Fruit fly (Drosophila melanogaster) whole organism, embryonic: ENCODE measurements around the gene Orc2.

Experiments used
- Adf1 ChIP-seq: fragments of 200-800 bp; sonication (Bioruptor generic); IDR thresholded peaks from 2 replicates; pipeline ENCODE4 v1.3.6; 2022; ENCODE audit warnings: missing biosample characterization, missing genetic modification characterization
- CG10321 ChIP-seq: fragments of 200-800 bp; sonication (Bioruptor generic); IDR thresholded peaks from 2 replicates; pipeline ENCODE4 v1.3.6; 2022; ENCODE audit warnings: missing biosample characterization, missing genetic modification characterization
- CG11504 ChIP-seq: fragments of 200-800 bp; sonication (Bioruptor generic); optimal IDR thresholded peaks from 3 replicates; lab custom pipeline; 2019; ENCODE audit warnings: missing biosample characterization, mild to moderate bottlenecking, missing genetic modification characterization, moderate library complexity
- CG15601 ChIP-seq: fragments of 200-800 bp; sonication (Bioruptor generic); optimal IDR thresholded peaks from 3 replicates; lab custom pipeline; 2019; ENCODE audit warnings: missing biosample characterization, mild to moderate bottlenecking, missing genetic modification characterization, moderate library complexity
- CG30020 ChIP-seq: fragments of 200-800 bp; optimal IDR thresholded peaks from 2 replicates; lab custom pipeline; 2019; ENCODE audit warnings: missing biosample characterization, mild to moderate bottlenecking, missing genetic modification characterization, moderate library complexity
- CG4328 ChIP-seq: fragments of 200-800 bp; sonication (Bioruptor generic); optimal IDR thresholded peaks from 3 replicates; lab custom pipeline; 2017; ENCODE audit warnings: missing biosample characterization, missing genetic modification reagents, missing genetic modification characterization
- CG6175 ChIP-seq: fragments of 200-800 bp; sonication (Bioruptor generic); IDR thresholded peaks from 3 replicates; pipeline ENCODE4 v1.3.6; 2022; ENCODE audit warnings: missing biosample characterization, missing genetic modification characterization
- CG7987 ChIP-seq: fragments of 200-800 bp; sonication (Bioruptor generic); optimal IDR thresholded peaks from 2 replicates; lab custom pipeline; 2018; ENCODE audit warnings: missing biosample characterization, mild to moderate bottlenecking, missing genetic modification characterization, moderate library complexity
- CG8290 ChIP-seq, 3 experiments: fragments of 200-800 bp; sonication (Bioruptor generic); optimal IDR thresholded peaks; 2 replicates each; lab custom pipeline; 2016 to 2019; ENCODE audit warnings: missing biosample characterization in 3 of 3, missing genetic modification characterization in 3 of 3, mild to moderate bottlenecking in 2 of 3, moderate library complexity in 1 of 3
- CG8478 ChIP-seq: fragments of >200 bp; optimal IDR thresholded peaks from 2 replicates; lab custom pipeline; 2018
- CG9817 ChIP-seq: fragments of 200-800 bp; sonication (Bioruptor generic); optimal IDR thresholded peaks from 2 replicates; lab custom pipeline; 2018; ENCODE audit warnings: missing biosample characterization, mild to moderate bottlenecking, missing genetic modification characterization, moderate library complexity
- CoRest ChIP-seq: fragments of 200-800 bp; sonication (Bioruptor generic); optimal IDR thresholded peaks from 3 replicates; lab custom pipeline; 2018; ENCODE audit warnings: missing biosample characterization, mild to moderate bottlenecking, missing genetic modification characterization, moderate library complexity
- Dad ChIP-seq: fragments of 200-800 bp; sonication (Bioruptor generic); optimal IDR thresholded peaks from 3 replicates; lab custom pipeline; 2016; ENCODE audit warnings: missing biosample characterization, missing genetic modification characterization
- Deaf1 ChIP-seq: fragments of 200-800 bp; optimal IDR thresholded peaks from 3 replicates; lab custom pipeline; 2019; ENCODE audit warnings: missing biosample characterization, mild to moderate bottlenecking, missing genetic modification characterization, moderate library complexity
- Drgx ChIP-seq: fragments of 200-800 bp; sonication (Bioruptor generic); IDR thresholded peaks from 2 replicates; pipeline ENCODE4 v1.3.6; 2022; ENCODE audit warnings: missing biosample characterization, missing genetic modification characterization
- HmgD ChIP-seq: fragments of 200-800 bp; sonication (Bioruptor generic); optimal IDR thresholded peaks from 3 replicates; lab custom pipeline; 2016; ENCODE audit warnings: missing biosample characterization, missing genetic modification characterization
- Hr39 ChIP-seq: fragments of >200 bp; optimal IDR thresholded peaks from 2 replicates; lab custom pipeline; 2017
- Med ChIP-seq: fragments of 200-800 bp; sonication (Bioruptor generic); peaks from one replicate; lab custom pipeline; 2016; ENCODE audit warnings: missing biosample characterization, missing genetic modification characterization, mild to moderate bottlenecking, inconsistent platforms, moderate library complexity
- Oaz ChIP-seq: fragments of 200-800 bp; sonication (Bioruptor generic); IDR thresholded peaks from 2 replicates; pipeline ENCODE4 v1.3.6; 2022; ENCODE audit warnings: missing biosample characterization, missing genetic modification characterization
- Pdp1 ChIP-seq, 2 experiments: fragments of 200-800 bp; sonication (Bioruptor generic); optimal IDR thresholded peaks; 3 replicates each; lab custom pipeline; 2016; ENCODE audit warnings: missing biosample characterization in 2 of 2, missing genetic modification characterization in 2 of 2, mild to moderate bottlenecking in 1 of 2, moderate library complexity in 1 of 2
- Sox102F ChIP-seq: fragments of 200-800 bp; sonication (Bioruptor generic); optimal IDR thresholded peaks from 2 replicates; lab custom pipeline; 2018; ENCODE audit warnings: missing biosample characterization, mild to moderate bottlenecking, missing genetic modification characterization, moderate library complexity
- Taf1 ChIP-seq: fragments of 200-800 bp; sonication (Bioruptor generic); IDR thresholded peaks from 2 replicates; pipeline ENCODE4 v1.3.6; 2022; ENCODE audit warnings: missing biosample characterization, missing genetic modification characterization
- Xbp1 ChIP-seq: fragments of 200-800 bp; sonication (Bioruptor generic); optimal IDR thresholded peaks from 3 replicates; lab custom pipeline; 2016; ENCODE audit warnings: missing biosample characterization, mild to moderate bottlenecking, missing genetic modification characterization
- Xrp1 ChIP-seq: fragments of 200-800 bp; sonication (Bioruptor generic); IDR thresholded peaks from 2 replicates; pipeline ENCODE4 v1.3.6; 2022; ENCODE audit warnings: missing biosample characterization, missing genetic modification characterization
- bcd ChIP-seq: fragments of 200-800 bp; sonication (Bioruptor generic); optimal IDR thresholded peaks from 2 replicates; lab custom pipeline; 2017; ENCODE audit warnings: missing biosample characterization, mild to moderate bottlenecking, missing genetic modification characterization
- dpn ChIP-seq, 2 experiments: fragments of 200-800 bp; sonication (Bioruptor generic); optimal IDR thresholded peaks; 3 replicates each; lab custom pipeline; 2016; ENCODE audit warnings: missing biosample characterization in 2 of 2, missing genetic modification characterization in 2 of 2
- ewg ChIP-seq: fragments of 200-800 bp; sonication (Bioruptor generic); optimal IDR thresholded peaks from 3 replicates; lab custom pipeline; 2017; ENCODE audit warnings: mild to moderate bottlenecking, missing biosample characterization, missing genetic modification reagents, missing genetic modification characterization
- fru ChIP-seq: fragments of >200 bp; optimal IDR thresholded peaks from 2 replicates; lab custom pipeline; 2017
- gfzf ChIP-seq: fragments of 200-800 bp; sonication (Bioruptor generic); optimal IDR thresholded peaks from 2 replicates; lab custom pipeline; 2016; ENCODE audit warnings: missing biosample characterization, mild to moderate bottlenecking, missing genetic modification characterization, moderate library complexity
- gsb-n ChIP-seq: fragments of 200-800 bp; sonication (Bioruptor generic); optimal IDR thresholded peaks from 3 replicates; lab custom pipeline; 2018; ENCODE audit warnings: missing biosample characterization, mild to moderate bottlenecking, missing genetic modification characterization
- jumu ChIP-seq: fragments of 200-800 bp; sonication (Bioruptor generic); optimal IDR thresholded peaks from 3 replicates; lab custom pipeline; 2016; ENCODE audit warnings: missing biosample characterization, missing genetic modification characterization
- lab ChIP-seq: fragments of 200-800 bp; sonication (Bioruptor generic); optimal IDR thresholded peaks from 3 replicates; lab custom pipeline; 2017; ENCODE audit warnings: missing biosample characterization, missing genetic modification characterization, mild to moderate bottlenecking, moderate library complexity, missing genetic modification reagents
- lilli ChIP-seq: fragments of 200-800 bp; sonication (Bioruptor generic); optimal IDR thresholded peaks from 3 replicates; lab custom pipeline; 2016; ENCODE audit warnings: missing biosample characterization, missing genetic modification characterization
- lmd ChIP-seq: fragments of 200-800 bp; sonication (Bioruptor generic); IDR thresholded peaks from 2 replicates; pipeline ENCODE4 v1.3.6; 2022; ENCODE audit warnings: missing biosample characterization, missing genetic modification characterization
- mirr ChIP-seq: fragments of 200-800 bp; sonication (Bioruptor generic); optimal IDR thresholded peaks from 3 replicates; lab custom pipeline; 2018; ENCODE audit warnings: missing biosample characterization, mild to moderate bottlenecking, missing genetic modification characterization
- p53 ChIP-seq: fragments of 200-800 bp; sonication (Bioruptor generic); optimal IDR thresholded peaks from 2 replicates; lab custom pipeline; 2016; ENCODE audit warnings: missing biosample characterization, missing genetic modification characterization
- pita ChIP-seq: fragments of 200-800 bp; sonication (Bioruptor generic); optimal IDR thresholded peaks from 2 replicates; lab custom pipeline; 2017; ENCODE audit warnings: missing biosample characterization, mild to moderate bottlenecking, missing genetic modification characterization
- pros ChIP-seq: fragments of 200-800 bp; sonication (Bioruptor generic); optimal IDR thresholded peaks from 3 replicates; lab custom pipeline; 2019; ENCODE audit warnings: missing biosample characterization, mild to moderate bottlenecking, missing genetic modification characterization, moderate library complexity
- row ChIP-seq: fragments of 200-800 bp; sonication (Bioruptor generic); IDR thresholded peaks from 3 replicates; pipeline ENCODE4 v1.3.6; 2022; ENCODE audit warnings: missing biosample characterization, missing genetic modification characterization
- sc ChIP-seq, 3 experiments: fragments of >200 bp in 2 of 3; fragments of 200-800 bp in 1 of 3; sonication (Bioruptor generic) in 1 of 3; optimal IDR thresholded peaks; 2 replicates in 2 of 3; 3 replicates in 1 of 3; lab custom pipeline; 2017; ENCODE audit warnings: mild to moderate bottlenecking in 1 of 3, missing biosample characterization in 1 of 3, missing genetic modification characterization in 1 of 3, missing genetic modification reagents in 1 of 3
- sima ChIP-seq: fragments of 200-800 bp; sonication (Bioruptor generic); optimal IDR thresholded peaks from 2 replicates; lab custom pipeline; 2016; ENCODE audit warnings: missing biosample characterization, missing genetic modification characterization
- sqz ChIP-seq: fragments of 200-800 bp; sonication (Bioruptor generic); optimal IDR thresholded peaks from 3 replicates; lab custom pipeline; 2018; ENCODE audit warnings: missing biosample characterization, mild to moderate bottlenecking, missing genetic modification characterization
- stwl ChIP-seq: fragments of 200-800 bp; sonication (Bioruptor generic); optimal IDR thresholded peaks from 3 replicates; lab custom pipeline; 2018; ENCODE audit warnings: missing biosample characterization, mild to moderate bottlenecking, missing genetic modification characterization, moderate library complexity
- sug ChIP-seq: fragments of 200-800 bp; optimal IDR thresholded peaks from 2 replicates; lab custom pipeline; 2019; ENCODE audit warnings: missing biosample characterization, mild to moderate bottlenecking, missing genetic modification characterization, moderate library complexity
- tgo ChIP-seq: fragments of 200-800 bp; sonication (Bioruptor generic); IDR thresholded peaks from 3 replicates; pipeline ENCODE4 v1.3.6; 2022; ENCODE audit warnings: missing biosample characterization, missing genetic modification characterization
- tin ChIP-seq: fragments of 200-800 bp; sonication (Bioruptor generic); optimal IDR thresholded peaks from 3 replicates; lab custom pipeline; 2016; ENCODE audit warnings: missing biosample characterization, missing genetic modification characterization
- vvl ChIP-seq: fragments of 200-800 bp; sonication (Bioruptor generic); IDR thresholded peaks from 2 replicates; pipeline ENCODE4 v1.3.6; 2022; ENCODE audit warnings: missing biosample characterization, missing genetic modification characterization
- wdn ChIP-seq: fragments of 200-800 bp; sonication (Bioruptor generic); IDR thresholded peaks from 2 replicates; pipeline ENCODE4 v1.3.6; 2022; ENCODE audit warnings: missing biosample characterization, missing genetic modification characterization

The Orc2 gene

DNA sequence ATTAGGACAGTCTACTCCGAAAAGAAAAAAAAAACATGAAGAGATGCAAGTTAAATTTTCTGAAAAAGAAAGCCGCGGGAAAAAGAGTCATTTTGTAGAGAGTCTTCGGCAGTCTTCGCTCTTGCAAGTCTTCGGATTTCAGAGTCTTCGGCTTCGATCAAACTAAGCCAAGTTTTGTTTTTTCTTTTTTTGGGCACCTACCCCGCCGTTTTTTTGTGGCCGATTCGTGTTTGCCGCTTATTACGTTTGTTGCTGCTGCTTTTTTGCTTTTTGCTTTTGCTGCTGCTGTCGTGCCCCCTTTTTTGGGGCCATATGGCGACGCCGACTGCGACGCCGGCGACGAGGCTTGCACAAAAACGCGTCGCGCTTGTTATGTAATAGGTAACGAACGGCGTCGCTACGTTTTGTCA lies 27.4 kb downstream of the Orc2 start:
- TF ChIP-seq vvl (0 out of 2 replicates have a peak, but pooled peaks have one; percentile 29), pita (GFP tag; lab: Kevin White, UChicago) (no peak), CG30020 (tag; lab: Kevin White, UChicago) (no peak), tgo (GFP tag; lab: Robert Waterston, UW) (no peak), CG6175 (GFP tag; lab: Robert Waterston, UW) (peak; percentile 31; the same call in 1 of the 3 replicates), CG8290 (GFP tag; optimal IDR thresholded peaks at IDR 0.05; lab: Kevin White, UChicago) (no peak), CG8290 (tag; optimal IDR thresholded peaks at IDR 0.05; lab: Kevin White, UChicago) (no peak), Taf1 (no peak), Adf1 (GFP tag; lab: Robert Waterston, UW) (peak; percentile 51; the same call in 1 of the 2 replicates), CG8478 (lab: Kevin White, UChicago) (no peak), Drgx (GFP tag; lab: Robert Waterston, UW) (peak; percentile 51), gsb-n (tag; lab: Kevin White, UChicago) (no peak), Pdp1 (GFP tag; optimal IDR thresholded peaks at IDR 0.05; lab: Kevin White, UChicago) (peak in 1 of 2 experiments; percentile 91), CG15601 (tag; lab: Kevin White, UChicago) (no peak), Xrp1 (no peak), sqz (peak; percentile 58), lilli (GFP tag; lab: Kevin White, UChicago) (no peak), bcd (GFP tag; lab: Kevin White, UChicago) (no peak), CoRest (tag; lab: Kevin White, UChicago) (no peak), Deaf1 (peak; percentile 52), pros (GFP tag; lab: Kevin White, UChicago) (peak; percentile 93), Med (GFP tag; lab: Kevin White, UChicago) (peak; percentile 19), CG11504 (no peak)
- TF ChIP-seq, all 482 proteins: peak for 9

DNA sequence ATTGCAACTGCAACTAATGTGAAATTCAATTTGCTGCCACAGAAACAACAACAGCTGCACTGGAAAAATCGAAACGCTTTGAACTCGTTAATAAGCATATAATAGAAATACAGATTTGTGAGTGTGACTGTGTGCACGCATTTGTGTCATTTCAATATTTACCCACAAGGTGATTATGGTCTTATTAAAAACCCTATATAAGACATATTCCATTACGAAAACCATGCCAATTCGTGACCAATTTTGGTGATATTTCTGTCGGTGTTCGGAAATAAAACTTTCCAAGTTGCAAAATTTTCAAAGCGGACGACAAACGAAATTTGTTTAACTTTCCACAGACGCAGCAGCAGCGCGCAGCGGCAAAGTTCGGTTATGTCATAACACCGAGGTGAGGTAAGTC lies 30.7 kb downstream of the Orc2 start:
- TF ChIP-seq lab (no peak), dpn (GFP tag; optimal IDR thresholded peaks at IDR 0.05; lab: Kevin White, UChicago) (no peak), Pdp1 (GFP tag; optimal IDR thresholded peaks at IDR 0.05; lab: Kevin White, UChicago) (peak in 1 of 2 experiments; percentile 83), sima (no peak), ewg (GFP tag; lab: Kevin White, UChicago) (no peak), CG10321 (no peak), CG4328 (GFP tag; lab: Kevin White, UChicago) (no peak), CG9817 (tag; lab: Kevin White, UChicago) (no peak), jumu (GFP tag; lab: Kevin White, UChicago) (no peak), row (GFP tag; lab: Robert Waterston, UW) (no peak), sug (tag; lab: Kevin White, UChicago) (no peak), Sox102F (peak; percentile 10), sc (optimal IDR thresholded peaks at IDR 0.05; lab: Kevin White, UChicago) (no peak), sc (GFP tag; optimal IDR thresholded peaks at IDR 0.05; lab: Kevin White, UChicago) (no peak), gfzf (no peak), Dad (GFP tag; lab: Kevin White, UChicago) (no peak), p53 (GFP tag; lab: Kevin White, UChicago) (no peak), CG7987 (GFP tag; lab: Kevin White, UChicago) (no peak), Hr39 (lab: Kevin White, UChicago) (no peak), CG30020 (tag; lab: Kevin White, UChicago) (no peak), fru (no peak), mirr (no peak), stwl (tag; lab: Kevin White, UChicago) (peak; percentile 46), Oaz (GFP tag; lab: Robert Waterston, UW) (no peak), HmgD (GFP tag; lab: Kevin White, UChicago) (no peak), wdn (GFP tag; lab: Robert Waterston, UW) (no peak), CG11504 (peak; percentile 1), tin (GFP tag; lab: Kevin White, UChicago) (no peak), Xbp1 (no peak), lmd (GFP tag; lab: Robert Waterston, UW) (no peak)
